Worm (Caenorhabditis elegans) whole organism, mixed stage, embryonic: ENCODE data around the gene rpn-1.

Experiments used
- M03D4.4 ChIP-seq: sonication (generic microtip); optimal IDR thresholded peaks from 2 replicates; lab custom pipeline; 2017; ENCODE audit warnings: mild to moderate bottlenecking, missing genetic modification characterization, missing compliant biosample characterization
- bed-3 ChIP-seq: fragments of 200-800 bp; sonication (Bioruptor generic); optimal IDR thresholded peaks from 3 replicates; lab custom pipeline; 2018; ENCODE audit warnings: mild to moderate bottlenecking, missing genetic modification characterization, moderate library complexity, missing compliant biosample characterization
- blmp-1 ChIP-seq: fragments of 150-350 bp; optimal IDR thresholded peaks from 2 replicates; lab custom pipeline; 2014; ENCODE audit warnings: missing biosample characterization, missing genetic modification characterization
- ceh-39 ChIP-seq: fragments of 150-350 bp; optimal IDR thresholded peaks from 2 replicates; lab custom pipeline; 2014; ENCODE audit warnings: missing biosample characterization, missing genetic modification characterization
- ceh-43 ChIP-seq: fragments of 200-800 bp; sonication (Bioruptor generic); optimal IDR thresholded peaks from 2 replicates; lab custom pipeline; 2018; ENCODE audit warnings: mild to moderate bottlenecking, missing genetic modification characterization, moderate library complexity, missing compliant biosample characterization
- ceh-83 ChIP-seq: fragments of 200-800 bp; sonication (Bioruptor generic); optimal IDR thresholded peaks from 2 replicates; lab custom pipeline; 2018; ENCODE audit warnings: mild to moderate bottlenecking, missing genetic modification characterization, missing compliant biosample characterization
- ces-1 ChIP-seq: fragments of 150-350 bp; optimal IDR thresholded peaks from 2 replicates; lab custom pipeline; 2014; ENCODE audit warnings: missing biosample characterization, missing genetic modification reagents, missing genetic modification characterization
- cnd-1 ChIP-seq: fragments of 200-800 bp; sonication (Bioruptor generic); optimal IDR thresholded peaks from 2 replicates; lab custom pipeline; 2018; ENCODE audit warnings: mild to moderate bottlenecking, missing genetic modification characterization, missing compliant biosample characterization
- drap-1 ChIP-seq: fragments of 200-800 bp; sonication (Bioruptor generic); optimal IDR thresholded peaks from 3 replicates; lab custom pipeline; 2018; ENCODE audit warnings: mild to moderate bottlenecking, missing genetic modification characterization, missing compliant biosample characterization
- elt-1 ChIP-seq: sonication (generic microtip); optimal IDR thresholded peaks from 2 replicates; lab custom pipeline; 2017; ENCODE audit warnings: missing genetic modification characterization, mild to moderate bottlenecking, missing compliant biosample characterization, antibody characterized with exemption, moderate library complexity, borderline replicate concordance; ENCODE audit not compliant: insufficient read depth
- elt-3 ChIP-seq: fragments of 150-350 bp; optimal IDR thresholded peaks from 2 replicates; lab custom pipeline; 2014; ENCODE audit warnings: missing biosample characterization, missing genetic modification characterization
- flh-1 ChIP-seq: fragments of 200-800 bp; sonication (Bioruptor generic); optimal IDR thresholded peaks from 2 replicates; lab custom pipeline; 2018; ENCODE audit warnings: mild to moderate bottlenecking, missing genetic modification characterization, moderate library complexity, missing compliant biosample characterization
- ham-2 ChIP-seq: fragments of 200-800 bp; sonication (Bioruptor generic); optimal IDR thresholded peaks from 2 replicates; lab custom pipeline; 2018; ENCODE audit warnings: mild to moderate bottlenecking, missing genetic modification characterization, missing compliant biosample characterization
- hlh-1 ChIP-seq: fragments of 150-350 bp; optimal IDR thresholded peaks from 2 replicates; lab custom pipeline; 2014; ENCODE audit warnings: missing biosample characterization, missing genetic modification reagents, missing genetic modification characterization
- lin-13 ChIP-seq: fragments of 150-350 bp; optimal IDR thresholded peaks from 2 replicates; lab custom pipeline; 2014; ENCODE audit warnings: missing biosample characterization, missing genetic modification characterization
- lin-32 ChIP-seq: fragments of 200-800 bp; sonication (Bioruptor generic); optimal IDR thresholded peaks from 2 replicates; lab custom pipeline; 2018; ENCODE audit warnings: mild to moderate bottlenecking, missing genetic modification characterization, missing compliant biosample characterization
- mab-5 ChIP-seq: fragments of 150-350 bp; optimal IDR thresholded peaks from 2 replicates; lab custom pipeline; 2014; ENCODE audit warnings: missing biosample characterization, missing genetic modification characterization
- mep-1 ChIP-seq: fragments of 150-350 bp; optimal IDR thresholded peaks from 2 replicates; lab custom pipeline; 2017; ENCODE audit warnings: missing biosample characterization, missing genetic modification reagents, missing genetic modification characterization, inconsistent platforms
- mls-2 ChIP-seq: sonication (generic microtip); optimal IDR thresholded peaks from 2 replicates; lab custom pipeline; 2016; ENCODE audit warnings: mild to moderate bottlenecking, missing genetic modification characterization, moderate library complexity, missing compliant biosample characterization
- nhr-12 ChIP-seq: fragments of 150-350 bp; optimal IDR thresholded peaks from 2 replicates; lab custom pipeline; 2014; ENCODE audit warnings: missing biosample characterization, missing genetic modification characterization
- nhr-2 ChIP-seq: fragments of 150-350 bp; optimal IDR thresholded peaks from 2 replicates; lab custom pipeline; 2014; ENCODE audit warnings: missing biosample characterization, missing genetic modification characterization
- nhr-237 ChIP-seq: fragments of 150-350 bp; optimal IDR thresholded peaks from 2 replicates; lab custom pipeline; 2014; ENCODE audit warnings: missing biosample characterization, missing genetic modification characterization
- nhr-28 ChIP-seq: fragments of 150-350 bp; optimal IDR thresholded peaks from 2 replicates; lab custom pipeline; 2014; ENCODE audit warnings: missing biosample characterization, missing genetic modification characterization
- nhr-76 ChIP-seq: sonication (generic microtip); optimal IDR thresholded peaks from 2 replicates; lab custom pipeline; 2017; ENCODE audit warnings: missing biosample characterization, missing genetic modification characterization
- snpc-4 ChIP-seq: fragments of 150-350 bp; optimal IDR thresholded peaks from 2 replicates; lab custom pipeline; 2014; ENCODE audit warnings: missing biosample characterization, missing genetic modification characterization
- sptf-1 ChIP-seq: sonication (generic microtip); optimal IDR thresholded peaks from 2 replicates; lab custom pipeline; 2017; ENCODE audit warnings: mild to moderate bottlenecking, missing genetic modification characterization, moderate library complexity, missing compliant biosample characterization
- tbx-8 ChIP-seq: fragments of 200-800 bp; sonication (Bioruptor generic); optimal IDR thresholded peaks from 2 replicates; lab custom pipeline; 2018; ENCODE audit warnings: mild to moderate bottlenecking, missing genetic modification characterization, moderate library complexity, missing compliant biosample characterization
- unc-120 ChIP-seq: sonication (generic microtip); optimal IDR thresholded peaks from 2 replicates; lab custom pipeline; 2017; ENCODE audit warnings: missing genetic modification characterization, missing compliant biosample characterization; ENCODE audit not compliant: poor library complexity, severe bottlenecking
- unc-39 ChIP-seq: fragments of 150-350 bp; optimal IDR thresholded peaks from 2 replicates; lab custom pipeline; 2014; ENCODE audit warnings: missing biosample characterization, missing genetic modification characterization
- ztf-11 ChIP-seq: fragments of 150-350 bp; optimal IDR thresholded peaks from 2 replicates; lab custom pipeline; 2014; ENCODE audit warnings: missing biosample characterization, missing genetic modification characterization

rpn-1 gene

ce11 chrIV:6878912-6879554 is 30.7 kb downstream of the rpn-1 start:
- TF ChIP-seq mls-2 (tag; lab: Kevin White, UChicago) (no peak), cnd-1 (tag; lab: Kevin White, UChicago) (peak; percentile 23)
- TF ChIP-seq, all 35 proteins: peak for 1

ce11 chrIV:6872958-6873357 is 36.8 kb downstream of the rpn-1 start, which contains the start of gene srx-19:
Gene srx-19, plus strand, starts transcription at chrIV:6873258.
- TF ChIP-seq elt-1 (tag; lab: Kevin White, UChicago) (no peak), mep-1 (tag; lab: Kevin White, UChicago) (no peak), unc-120 (tag; lab: Kevin White, UChicago) (no peak), snpc-4 (tag; lab: Kevin White, UChicago) (no peak), nhr-2 (tag; lab: Kevin White, UChicago) (no peak), tbx-8 (GFP tag; lab: Kevin White, UChicago) (no peak), mab-5 (tag; lab: Kevin White, UChicago) (no peak), ceh-39 (tag; lab: Kevin White, UChicago) (no peak), flh-1 (GFP tag; lab: Kevin White, UChicago) (no peak), nhr-12 (tag; lab: Kevin White, UChicago) (no peak), hlh-1 (tag; lab: Kevin White, UChicago) (no peak)
- TF ChIP-seq, all 35 proteins: peak for 0

- TF ChIP-seq mab-5 (tag; lab: Kevin White, UChicago) (no peak), mls-2 (tag; lab: Kevin White, UChicago) (no peak), sptf-1 (tag; lab: Kevin White, UChicago) (no peak), ztf-11 (no peak), unc-120 (tag; lab: Kevin White, UChicago) (no peak), ceh-43 (GFP tag; lab: Kevin White, UChicago) (no peak), unc-39 (tag; lab: Kevin White, UChicago) (no peak), mep-1 (tag; lab: Kevin White, UChicago) (no peak), ham-2 (no peak), M03D4.4 (tag; lab: Kevin White, UChicago) (no peak), ceh-83 (GFP tag; lab: Kevin White, UChicago) (no peak), elt-3 (no peak), ceh-39 (tag; lab: Kevin White, UChicago) (no peak), bed-3 (no peak), nhr-28 (tag; lab: Kevin White, UChicago) (no peak), tbx-8 (GFP tag; lab: Kevin White, UChicago) (no peak), lin-13 (tag; lab: Kevin White, UChicago) (no peak)
Measured at ce11 chrIV:6867791-6868190, 41.9 kb downstream of the rpn-1 start, which contains the start of gene srx-20. Gene srx-20, plus strand, starts transcription at chrIV:6868091.

ce11 chrIV:6859270-6859669 is 50.4 kb downstream of the rpn-1 start, which contains the start of gene R13H7.2:
Gene R13H7.2, minus strand, starts transcription at chrIV:6859370.
- TF ChIP-seq nhr-2 (tag; lab: Kevin White, UChicago) (no peak), snpc-4 (tag; lab: Kevin White, UChicago) (no peak), ceh-43 (GFP tag; lab: Kevin White, UChicago) (no peak), blmp-1 (tag; lab: Kevin White, UChicago) (no peak), tbx-8 (GFP tag; lab: Kevin White, UChicago) (no peak), ces-1 (GFP tag; lab: Kevin White, UChicago) (no peak), lin-32 (GFP tag; lab: Kevin White, UChicago) (no peak), mep-1 (tag; lab: Kevin White, UChicago) (no peak), mls-2 (tag; lab: Kevin White, UChicago) (no peak), M03D4.4 (tag; lab: Kevin White, UChicago) (no peak), lin-13 (tag; lab: Kevin White, UChicago) (no peak), drap-1 (GFP tag; lab: Kevin White, UChicago) (no peak), unc-120 (tag; lab: Kevin White, UChicago) (no peak), nhr-76 (tag; lab: Kevin White, UChicago) (no peak), cnd-1 (tag; lab: Kevin White, UChicago) (no peak), sptf-1 (tag; lab: Kevin White, UChicago) (no peak), mab-5 (tag; lab: Kevin White, UChicago) (no peak), nhr-237 (tag; lab: Kevin White, UChicago) (no peak), ceh-83 (GFP tag; lab: Kevin White, UChicago) (no peak)
- TF ChIP-seq, all 35 proteins: peak for 0
